Worm (Caenorhabditis elegans) whole organism, late embryonic: ENCODE measurements around the gene sel-2.

Experiments used
- K09A11.1 ChIP-seq: sonication (generic microtip); optimal IDR thresholded peaks from 2 replicates; lab custom pipeline; 2017; ENCODE audit warnings: antibody characterized with exemption, mild to moderate bottlenecking, missing genetic modification characterization, missing compliant biosample characterization; ENCODE audit not compliant: insufficient read depth
- elt-2 ChIP-seq: sonication (generic microtip); optimal IDR thresholded peaks from 2 replicates; lab custom pipeline; 2016; ENCODE audit warnings: missing genetic modification reagents, missing genetic modification characterization, missing compliant biosample characterization
- lim-6 ChIP-seq: sonication (generic microtip); optimal IDR thresholded peaks from 2 replicates; lab custom pipeline; 2016; ENCODE audit warnings: missing genetic modification characterization, missing compliant biosample characterization
- unc-3 ChIP-seq, 2 experiments: fragments of 200-800 bp in 1 of 2; sonication (Bioruptor generic) in 1 of 2; sonication (generic microtip) in 1 of 2; conservative IDR thresholded peaks in 1 of 2; optimal IDR thresholded peaks in 1 of 2; 2 replicates each; pipeline versions ENCODE4 v1.3.6 to Lab custom; 2016 to 2022; ENCODE audit warnings: missing compliant biosample characterization in 2 of 2, missing genetic modification characterization in 2 of 2, missing genetic modification reagents in 1 of 2

ce11 chrIII:4649811-4650544 is 37.8 kb upstream of the sel-2 start, which contains the start of gene ppm-2:
- TF ChIP-seq unc-3 (GFP tag; conservative IDR thresholded peaks at IDR 0.05; lab: Robert Waterston, UW) (no peak), unc-3 (tag; optimal IDR thresholded peaks at IDR 0.05; lab: Kevin White, UChicago) (no peak), lim-6 (tag; lab: Kevin White, UChicago) (no peak), K09A11.1 (tag; lab: Kevin White, UChicago) (no peak), elt-2 (tag; lab: Kevin White, UChicago) (no peak)
